Worm (Caenorhabditis elegans) whole organism, mixed stage, embryonic: Measurements from ENCODE around the gene T05C1.3.
A peak's percentile ranks its signal among the peaks of the same experiment; 100 is the strongest.

Experiments
- M03D4.4 ChIP-seq: sonication (generic microtip); optimal IDR thresholded peaks from 2 replicates; lab custom pipeline; 2017; ENCODE audit warnings: mild to moderate bottlenecking, missing genetic modification characterization, missing compliant biosample characterization
- bed-3 ChIP-seq: fragments of 200-800 bp; sonication (Bioruptor generic); optimal IDR thresholded peaks from 3 replicates; lab custom pipeline; 2018; ENCODE audit warnings: mild to moderate bottlenecking, missing genetic modification characterization, moderate library complexity, missing compliant biosample characterization
- blmp-1 ChIP-seq: fragments of 150-350 bp; optimal IDR thresholded peaks from 2 replicates; lab custom pipeline; 2014; ENCODE audit warnings: missing biosample characterization, missing genetic modification characterization
- ceh-39 ChIP-seq: fragments of 150-350 bp; optimal IDR thresholded peaks from 2 replicates; lab custom pipeline; 2014; ENCODE audit warnings: missing biosample characterization, missing genetic modification characterization
- ceh-43 ChIP-seq: fragments of 200-800 bp; sonication (Bioruptor generic); optimal IDR thresholded peaks from 2 replicates; lab custom pipeline; 2018; ENCODE audit warnings: mild to moderate bottlenecking, missing genetic modification characterization, moderate library complexity, missing compliant biosample characterization
- ceh-83 ChIP-seq: fragments of 200-800 bp; sonication (Bioruptor generic); optimal IDR thresholded peaks from 2 replicates; lab custom pipeline; 2018; ENCODE audit warnings: mild to moderate bottlenecking, missing genetic modification characterization, missing compliant biosample characterization
- ces-1 ChIP-seq: fragments of 150-350 bp; optimal IDR thresholded peaks from 2 replicates; lab custom pipeline; 2014; ENCODE audit warnings: missing biosample characterization, missing genetic modification reagents, missing genetic modification characterization
- cnd-1 ChIP-seq: fragments of 200-800 bp; sonication (Bioruptor generic); optimal IDR thresholded peaks from 2 replicates; lab custom pipeline; 2018; ENCODE audit warnings: mild to moderate bottlenecking, missing genetic modification characterization, missing compliant biosample characterization
- drap-1 ChIP-seq: fragments of 200-800 bp; sonication (Bioruptor generic); optimal IDR thresholded peaks from 3 replicates; lab custom pipeline; 2018; ENCODE audit warnings: mild to moderate bottlenecking, missing genetic modification characterization, missing compliant biosample characterization
- elt-1 ChIP-seq: sonication (generic microtip); optimal IDR thresholded peaks from 2 replicates; lab custom pipeline; 2017; ENCODE audit warnings: missing genetic modification characterization, mild to moderate bottlenecking, missing compliant biosample characterization, antibody characterized with exemption, moderate library complexity, borderline replicate concordance; ENCODE audit not compliant: insufficient read depth
- elt-3 ChIP-seq: fragments of 150-350 bp; optimal IDR thresholded peaks from 2 replicates; lab custom pipeline; 2014; ENCODE audit warnings: missing biosample characterization, missing genetic modification characterization
- flh-1 ChIP-seq: fragments of 200-800 bp; sonication (Bioruptor generic); optimal IDR thresholded peaks from 2 replicates; lab custom pipeline; 2018; ENCODE audit warnings: mild to moderate bottlenecking, missing genetic modification characterization, moderate library complexity, missing compliant biosample characterization
- ham-2 ChIP-seq: fragments of 200-800 bp; sonication (Bioruptor generic); optimal IDR thresholded peaks from 2 replicates; lab custom pipeline; 2018; ENCODE audit warnings: mild to moderate bottlenecking, missing genetic modification characterization, missing compliant biosample characterization
- hlh-1 ChIP-seq: fragments of 150-350 bp; optimal IDR thresholded peaks from 2 replicates; lab custom pipeline; 2014; ENCODE audit warnings: missing biosample characterization, missing genetic modification reagents, missing genetic modification characterization
- lin-13 ChIP-seq: fragments of 150-350 bp; optimal IDR thresholded peaks from 2 replicates; lab custom pipeline; 2014; ENCODE audit warnings: missing biosample characterization, missing genetic modification characterization
- lin-32 ChIP-seq: fragments of 200-800 bp; sonication (Bioruptor generic); optimal IDR thresholded peaks from 2 replicates; lab custom pipeline; 2018; ENCODE audit warnings: mild to moderate bottlenecking, missing genetic modification characterization, missing compliant biosample characterization
- lsy-2 ChIP-seq: fragments of 150-350 bp; optimal IDR thresholded peaks from 2 replicates; lab custom pipeline; 2014; ENCODE audit warnings: missing biosample characterization, missing genetic modification characterization
- mab-5 ChIP-seq: fragments of 150-350 bp; optimal IDR thresholded peaks from 2 replicates; lab custom pipeline; 2014; ENCODE audit warnings: missing biosample characterization, missing genetic modification characterization
- mep-1 ChIP-seq: fragments of 150-350 bp; optimal IDR thresholded peaks from 2 replicates; lab custom pipeline; 2017; ENCODE audit warnings: missing biosample characterization, missing genetic modification reagents, missing genetic modification characterization, inconsistent platforms
- mls-2 ChIP-seq: sonication (generic microtip); optimal IDR thresholded peaks from 2 replicates; lab custom pipeline; 2016; ENCODE audit warnings: mild to moderate bottlenecking, missing genetic modification characterization, moderate library complexity, missing compliant biosample characterization
- nhr-12 ChIP-seq: fragments of 150-350 bp; optimal IDR thresholded peaks from 2 replicates; lab custom pipeline; 2014; ENCODE audit warnings: missing biosample characterization, missing genetic modification characterization
- nhr-2 ChIP-seq: fragments of 150-350 bp; optimal IDR thresholded peaks from 2 replicates; lab custom pipeline; 2014; ENCODE audit warnings: missing biosample characterization, missing genetic modification characterization
- nhr-237 ChIP-seq: fragments of 150-350 bp; optimal IDR thresholded peaks from 2 replicates; lab custom pipeline; 2014; ENCODE audit warnings: missing biosample characterization, missing genetic modification characterization
- nhr-28 ChIP-seq: fragments of 150-350 bp; optimal IDR thresholded peaks from 2 replicates; lab custom pipeline; 2014; ENCODE audit warnings: missing biosample characterization, missing genetic modification characterization
- nhr-76 ChIP-seq: sonication (generic microtip); optimal IDR thresholded peaks from 2 replicates; lab custom pipeline; 2017; ENCODE audit warnings: missing biosample characterization, missing genetic modification characterization
- pha-4 ChIP-seq: fragments of 150-350 bp; optimal IDR thresholded peaks from 2 replicates; lab custom pipeline; 2018; ENCODE audit warnings: missing biosample characterization, missing genetic modification reagents, missing genetic modification characterization
- sem-2 ChIP-seq: fragments of 200-800 bp; sonication (Bioruptor generic); optimal IDR thresholded peaks from 2 replicates; lab custom pipeline; 2018; ENCODE audit warnings: mild to moderate bottlenecking, missing genetic modification characterization, missing compliant biosample characterization
- snpc-4 ChIP-seq: fragments of 150-350 bp; optimal IDR thresholded peaks from 2 replicates; lab custom pipeline; 2014; ENCODE audit warnings: missing biosample characterization, missing genetic modification characterization
- sptf-1 ChIP-seq: sonication (generic microtip); optimal IDR thresholded peaks from 2 replicates; lab custom pipeline; 2017; ENCODE audit warnings: mild to moderate bottlenecking, missing genetic modification characterization, moderate library complexity, missing compliant biosample characterization
- tbx-8 ChIP-seq: fragments of 200-800 bp; sonication (Bioruptor generic); optimal IDR thresholded peaks from 2 replicates; lab custom pipeline; 2018; ENCODE audit warnings: mild to moderate bottlenecking, missing genetic modification characterization, moderate library complexity, missing compliant biosample characterization
- unc-120 ChIP-seq: sonication (generic microtip); optimal IDR thresholded peaks from 2 replicates; lab custom pipeline; 2017; ENCODE audit warnings: missing genetic modification characterization, missing compliant biosample characterization; ENCODE audit not compliant: poor library complexity, severe bottlenecking
- unc-39 ChIP-seq: fragments of 150-350 bp; optimal IDR thresholded peaks from 2 replicates; lab custom pipeline; 2014; ENCODE audit warnings: missing biosample characterization, missing genetic modification characterization
- unc-62 ChIP-seq: fragments of 150-350 bp; optimal IDR thresholded peaks from 2 replicates; lab custom pipeline; 2014; ENCODE audit warnings: missing biosample characterization, missing genetic modification reagents, missing genetic modification characterization
- zip-8 ChIP-seq: fragments of 150-350 bp; optimal IDR thresholded peaks from 2 replicates; lab custom pipeline; 2014; ENCODE audit warnings: missing biosample characterization, missing genetic modification characterization
- ztf-11 ChIP-seq: fragments of 150-350 bp; optimal IDR thresholded peaks from 2 replicates; lab custom pipeline; 2014; ENCODE audit warnings: missing biosample characterization, missing genetic modification characterization

T05C1.3 gene

ce11 chrII:4519976-4520594 lies 30.9 kb upstream of the T05C1.3 start:
- TF ChIP-seq elt-3 (tag; lab: Kevin White, UChicago) (no peak), lsy-2 (tag; lab: Kevin White, UChicago) (no peak), nhr-237 (tag; lab: Kevin White, UChicago) (no peak), M03D4.4 (tag; lab: Kevin White, UChicago) (no peak), mab-5 (tag; lab: Kevin White, UChicago) (no peak), flh-1 (GFP tag; lab: Kevin White, UChicago) (no peak), ham-2 (no peak), mls-2 (no peak), pha-4 (tag; lab: Kevin White, UChicago) (no peak), bed-3 (GFP tag; lab: Kevin White, UChicago) (no peak), unc-62 (GFP tag; lab: Kevin White, UChicago) (peak; percentile 62), hlh-1 (tag; lab: Kevin White, UChicago) (peak; percentile 100), sem-2 (no peak), lin-32 (no peak), unc-120 (tag; lab: Kevin White, UChicago) (peak; percentile 89)

- TF ChIP-seq nhr-2 (tag; lab: Kevin White, UChicago), result no peak
- TF ChIP-seq nhr-28, result no peak
- no peak for TF ChIP-seq pha-4 (tag; lab: Kevin White, UChicago)
- TF ChIP-seq blmp-1, result no peak
- TF ChIP-seq sptf-1 (tag; lab: Kevin White, UChicago), result peak; percentile 12
- TF ChIP-seq ceh-43 (GFP tag; lab: Kevin White, UChicago), result no peak
- TF ChIP-seq unc-120 (tag; lab: Kevin White, UChicago), result peak; percentile 100
- no peak for TF ChIP-seq ceh-83 (GFP tag; lab: Kevin White, UChicago)
- TF ChIP-seq sem-2, result no peak
- TF ChIP-seq M03D4.4 (tag; lab: Kevin White, UChicago), result no peak
- peak; percentile 89 for TF ChIP-seq lsy-2 (tag; lab: Kevin White, UChicago)
- TF ChIP-seq nhr-76 (tag; lab: Kevin White, UChicago), result no peak
- no peak for TF ChIP-seq tbx-8 (GFP tag; lab: Kevin White, UChicago)
- TF ChIP-seq unc-62 (GFP tag; lab: Kevin White, UChicago), result peak; percentile 83
- TF ChIP-seq flh-1 (GFP tag; lab: Kevin White, UChicago), result no peak
- no peak for TF ChIP-seq cnd-1
- no peak for TF ChIP-seq nhr-237 (tag; lab: Kevin White, UChicago)
- TF ChIP-seq ham-2, result no peak
- no peak for TF ChIP-seq ztf-11 (tag; lab: Kevin White, UChicago)
- TF ChIP-seq bed-3 (GFP tag; lab: Kevin White, UChicago), result no peak
- no peak for TF ChIP-seq mab-5 (tag; lab: Kevin White, UChicago)
- no peak for TF ChIP-seq zip-8 (tag; lab: Kevin White, UChicago)
- TF ChIP-seq unc-39 (tag; lab: Kevin White, UChicago), result no peak
- TF ChIP-seq elt-3 (tag; lab: Kevin White, UChicago), result no peak
- TF ChIP-seq ceh-39, result no peak
- no peak for TF ChIP-seq lin-13 (tag; lab: Kevin White, UChicago)
- no peak for TF ChIP-seq mep-1 (tag; lab: Kevin White, UChicago)
- TF ChIP-seq hlh-1 (tag; lab: Kevin White, UChicago), result peak; percentile 100
- TF ChIP-seq nhr-12 (tag; lab: Kevin White, UChicago), result no peak
- no peak for TF ChIP-seq snpc-4
- no peak for TF ChIP-seq lin-32
- TF ChIP-seq ces-1, result no peak
- TF ChIP-seq elt-1 (tag; lab: Kevin White, UChicago), result no peak
- no peak for TF ChIP-seq mls-2
- no peak for TF ChIP-seq drap-1 (GFP tag; lab: Kevin White, UChicago)
These were observed 29.2 kb upstream of the T05C1.3 start, which contains the start of gene hlh-1 for ce11 chrII:4518300-4518907. hlh-1 (plus strand) TSS chrII:4518574.

- TF ChIP-seq hlh-1 (tag; lab: Kevin White, UChicago) (peak; percentile 95), lsy-2 (tag; lab: Kevin White, UChicago) (peak; percentile 14), nhr-28 (no peak)
These were observed 28.1 kb upstream of the T05C1.3 start for ce11 chrII:4517254-4517653.
